Worm (Caenorhabditis elegans) whole organism, L2 larva: ENCODE data around the gene dyf-2.
A peak's percentile ranks its signal among the peaks of the same experiment; 100 is the strongest.

Experiments used
- F13H6.1 ChIP-seq: sonication (generic microtip); optimal IDR thresholded peaks from 2 replicates; lab custom pipeline; 2016; ENCODE audit warnings: missing genetic modification characterization, missing compliant biosample characterization
- aly-2 ChIP-seq: fragments of 150-350 bp; optimal IDR thresholded peaks from 2 replicates; lab custom pipeline; 2014; ENCODE audit warnings: missing biosample characterization, missing genetic modification characterization
- blmp-1 ChIP-seq: sonication (generic microtip); optimal IDR thresholded peaks from 2 replicates; lab custom pipeline; 2017; ENCODE audit warnings: missing genetic modification characterization, mild to moderate bottlenecking, missing compliant biosample characterization, antibody characterized with exemption, moderate library complexity; ENCODE audit not compliant: insufficient read depth
- crh-2 ChIP-seq: sonication (generic microtip); optimal IDR thresholded peaks from 2 replicates; lab custom pipeline; 2017; ENCODE audit warnings: missing biosample characterization, missing genetic modification characterization
- dmd-4 ChIP-seq: sonication (generic microtip); optimal IDR thresholded peaks from 2 replicates; lab custom pipeline; 2017; ENCODE audit warnings: missing biosample characterization, missing genetic modification characterization
- fos-1 ChIP-seq: fragments of 150-350 bp; optimal IDR thresholded peaks from 2 replicates; lab custom pipeline; 2014; ENCODE audit warnings: missing biosample characterization, missing genetic modification characterization
- gmeb-1 ChIP-seq: fragments of 150-350 bp; optimal IDR thresholded peaks from 2 replicates; lab custom pipeline; 2014; ENCODE audit warnings: missing biosample characterization, missing genetic modification characterization
- lin-13 ChIP-seq: fragments of 150-350 bp; optimal IDR thresholded peaks from 2 replicates; lab custom pipeline; 2014; ENCODE audit warnings: missing biosample characterization, missing genetic modification reagents, missing genetic modification characterization
- mab-5 ChIP-seq: fragments of 150-350 bp; optimal IDR thresholded peaks from 2 replicates; lab custom pipeline; 2014; ENCODE audit warnings: missing biosample characterization, missing genetic modification characterization
- mdl-1 ChIP-seq, 2 experiments: fragments of 150-350 bp in 1 of 2; sonication (generic microtip) in 1 of 2; optimal IDR thresholded peaks; 2 replicates each; lab custom pipeline; 2017; ENCODE audit warnings: missing biosample characterization in 2 of 2, missing genetic modification characterization in 2 of 2
- nhr-23 ChIP-seq: fragments of 150-350 bp; optimal IDR thresholded peaks from 2 replicates; lab custom pipeline; 2014; ENCODE audit warnings: missing biosample characterization, missing genetic modification reagents, missing genetic modification characterization
- nhr-25 ChIP-seq: fragments of 150-350 bp; sonication (generic microtip); optimal IDR thresholded peaks from 3 replicates; lab custom pipeline; 2014; ENCODE audit warnings: missing biosample characterization, missing genetic modification characterization
- nhr-77 ChIP-seq: fragments of 150-350 bp; optimal IDR thresholded peaks from 2 replicates; lab custom pipeline; 2014; ENCODE audit warnings: missing biosample characterization, missing genetic modification characterization
- peb-1 ChIP-seq: fragments of 150-350 bp; optimal IDR thresholded peaks from 2 replicates; lab custom pipeline; 2014; ENCODE audit warnings: missing biosample characterization, missing genetic modification characterization
- sma-3 ChIP-seq: sonication (generic microtip); optimal IDR thresholded peaks from 2 replicates; lab custom pipeline; 2016; ENCODE audit warnings: missing genetic modification reagents, missing genetic modification characterization, missing compliant biosample characterization
- sma-9 ChIP-seq, 2 experiments: fragments of 150-350 bp in 1 of 2; sonication (generic microtip) in 1 of 2; optimal IDR thresholded peaks; 2 replicates each; lab custom pipeline; 2014 to 2016; ENCODE audit warnings: missing genetic modification characterization in 2 of 2, mild to moderate bottlenecking in 1 of 2, missing biosample characterization in 1 of 2, missing compliant biosample characterization in 1 of 2, missing genetic modification reagents in 1 of 2, moderate library complexity in 1 of 2
- unc-62 ChIP-seq: fragments of 150-350 bp; optimal IDR thresholded peaks from 2 replicates; lab custom pipeline; 2014; ENCODE audit warnings: missing biosample characterization, missing genetic modification reagents, missing genetic modification characterization
- ztf-1 ChIP-seq: fragments of 200-800 bp; sonication (Bioruptor generic); conservative IDR thresholded peaks from 2 replicates; pipeline ENCODE4 v1.3.6; 2022; ENCODE audit warnings: missing genetic modification characterization, missing compliant biosample characterization

The dyf-2 gene

DNA sequence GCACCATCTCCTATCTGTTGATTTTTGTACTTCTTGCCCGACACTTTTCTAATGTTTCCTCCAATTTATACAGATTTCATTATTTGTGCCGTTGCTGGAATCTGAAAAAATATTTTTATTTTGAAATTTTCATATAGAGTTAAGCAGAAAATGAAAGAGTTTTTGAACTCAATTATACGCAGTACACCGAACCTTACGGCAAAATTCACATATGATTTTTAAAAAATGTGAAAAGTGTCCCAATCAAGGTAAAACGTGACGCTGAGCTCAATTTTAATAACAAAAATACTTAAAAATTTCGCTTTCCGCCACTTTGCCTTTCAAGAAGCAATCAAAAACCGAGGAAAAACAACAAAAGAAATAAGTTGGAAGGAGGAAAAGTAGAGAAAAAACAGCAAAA lies 55.5 kb downstream of the dyf-2 start, which contains the start of gene arrd-17:
TSS of gene arrd-17 (minus strand) at position 101 of the 400 bp plus-strand sequence.
- TF ChIP-seq blmp-1 (tag; lab: Kevin White, UChicago) (no peak), dmd-4 (tag; lab: Kevin White, UChicago) (no peak), mdl-1 (tag; optimal IDR thresholded peaks at IDR 0.05; lab: Kevin White, UChicago) (no peak), nhr-77 (tag; lab: Kevin White, UChicago) (no peak), sma-3 (GFP tag; lab: Kevin White, UChicago) (no peak), mab-5 (tag; lab: Kevin White, UChicago) (no peak), ztf-1 (GFP tag; lab: Robert Waterston, UW) (no peak), nhr-23 (tag; lab: Kevin White, UChicago) (no peak), unc-62 (GFP tag; lab: Kevin White, UChicago) (no peak)

ce11 chrIII:13626692-13627091 lies 59.6 kb downstream of the dyf-2 start, which contains the start of gene T12D8.5:
TSS of gene T12D8.5 (minus strand) at chrIII:13626786.
- TF ChIP-seq nhr-25 (tag; lab: Kevin White, UChicago) = no peak
- TF ChIP-seq lin-13 (GFP tag; lab: Kevin White, UChicago) = no peak
- TF ChIP-seq F13H6.1 (tag; lab: Kevin White, UChicago) = peak; percentile 22
- peak; percentile 39 for TF ChIP-seq gmeb-1 (tag; lab: Kevin White, UChicago)
- TF ChIP-seq fos-1 = peak; percentile 62
- TF ChIP-seq aly-2 (tag; lab: Kevin White, UChicago) = no peak
- TF ChIP-seq sma-9 (GFP tag; optimal IDR thresholded peaks at IDR 0.05; lab: Kevin White, UChicago) = peak; percentile 34
- no peak for TF ChIP-seq sma-9 (tag; optimal IDR thresholded peaks at IDR 0.05; lab: Kevin White, UChicago)
- no peak for TF ChIP-seq mdl-1 (tag; optimal IDR thresholded peaks at IDR 0.05; lab: Kevin White, UChicago)
- peak; percentile 67 for TF ChIP-seq crh-2 (tag; lab: Kevin White, UChicago)
- TF ChIP-seq, all 48 proteins: peak for 5

- peak; percentile 26 for TF ChIP-seq lin-13 (GFP tag; lab: Kevin White, UChicago)
- no peak for TF ChIP-seq peb-1
Observed at ce11 chrIII:13625650-13626430, 60.4 kb downstream of the dyf-2 start.
